Fruit fly (Drosophila melanogaster): ENCODE data around the gene CG32071.
"Not testable (repeated sequence)": the region's sequence is repeated elsewhere in the genome, so short reads cannot be mapped to it uniquely, and the experiment has no call there.

Gene CG32071

dm6 chr3L:11103773-11104172, at the start of gene CG32071:
CG32071 (minus strand) TSS chr3L:11103873.
- TF ChIP-seq EcR (GFP tag; optimal IDR thresholded peaks at IDR 0.05), result no peak
- TF ChIP-seq psq (optimal IDR thresholded peaks at IDR 0.05), result no peak
- no peak for TF ChIP-seq pan (optimal IDR thresholded peaks at IDR 0.05)
- TF ChIP-seq usp (GFP tag; optimal IDR thresholded peaks at IDR 0.05), result no peak
- TF ChIP-seq CG8478 (optimal IDR thresholded peaks at IDR 0.05), result no peak
- TF ChIP-seq Dll (optimal IDR thresholded peaks at IDR 0.05), result no peak

DNA sequence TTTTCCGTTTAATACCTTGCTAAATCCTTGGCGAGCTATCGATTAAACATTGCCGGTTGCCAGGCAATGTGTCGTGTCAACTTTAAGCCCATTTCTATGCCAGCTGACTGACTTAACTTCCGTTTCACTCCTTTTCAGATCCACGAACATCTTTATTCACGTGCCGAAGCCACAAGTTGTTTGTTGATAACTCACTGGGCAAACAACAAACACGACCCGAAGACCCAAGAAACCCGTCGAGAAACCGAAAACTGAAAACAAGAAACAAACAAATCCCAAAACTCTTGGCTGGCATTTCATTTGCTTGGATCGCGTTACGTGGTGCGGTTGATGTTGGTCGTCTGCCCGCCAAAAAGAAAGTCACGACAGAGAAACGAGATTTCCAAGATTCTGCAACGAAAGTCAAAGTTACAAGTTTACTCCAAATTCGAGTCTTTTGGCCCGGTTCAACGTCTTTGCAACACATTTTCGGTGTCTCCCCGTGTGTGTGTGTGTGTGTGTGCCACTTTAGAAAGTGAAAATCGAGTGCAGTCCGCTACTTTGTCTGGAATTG, 47.1 kb upstream of the CG32071 start, which contains the start of gene CG6216:
Gene CG6216 (minus strand): TSS at position 51 of the 553 bp plus-strand sequence.
- TF ChIP-seq psq (optimal IDR thresholded peaks at IDR 0.05) (no peak), pan (optimal IDR thresholded peaks at IDR 0.05) (no peak), CG8478 (optimal IDR thresholded peaks at IDR 0.05) (no peak), Dll (optimal IDR thresholded peaks at IDR 0.05) (no peak), usp (GFP tag; optimal IDR thresholded peaks at IDR 0.05) (no peak), EcR (GFP tag; optimal IDR thresholded peaks at IDR 0.05) (no peak)

DNA sequence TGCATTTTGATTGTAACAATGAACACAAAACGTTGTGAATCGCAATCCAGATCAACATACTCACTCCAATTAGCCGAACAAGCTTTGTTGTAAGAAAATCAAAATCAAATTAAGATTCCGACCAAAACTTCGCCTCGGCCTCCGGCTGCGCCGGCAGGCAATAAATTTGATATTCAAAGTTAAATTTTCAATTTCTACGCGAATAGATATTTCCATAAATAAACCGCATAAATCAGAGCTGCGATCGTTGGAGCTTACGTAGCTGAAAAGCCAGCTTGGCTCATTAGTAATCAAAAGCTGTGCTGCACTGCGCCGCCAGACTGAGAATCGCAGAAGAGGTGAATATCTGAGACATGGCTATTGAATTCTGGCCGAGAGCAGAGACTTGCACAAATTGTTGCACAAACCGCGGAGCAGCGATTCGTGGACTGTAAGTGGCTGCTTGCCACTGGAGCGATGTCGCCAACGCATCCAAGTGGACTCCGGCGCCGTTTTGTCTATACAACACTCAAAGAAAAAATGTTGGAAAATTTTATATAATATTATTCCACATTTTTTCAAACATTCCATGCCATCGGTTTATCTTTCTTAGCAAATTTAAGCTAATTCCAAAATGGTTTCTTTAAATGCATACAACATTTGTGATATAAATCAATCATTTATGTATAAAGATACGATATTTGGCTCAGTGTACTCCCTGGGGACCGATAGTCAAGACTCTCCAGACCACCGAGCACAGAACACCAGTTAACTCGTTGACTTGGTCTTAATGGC, 45.0 kb upstream of the CG32071 start:
- TF ChIP-seq usp (GFP tag; optimal IDR thresholded peaks at IDR 0.05) (no peak), pan (optimal IDR thresholded peaks at IDR 0.05) (no peak), Dll (optimal IDR thresholded peaks at IDR 0.05) (no peak), psq (optimal IDR thresholded peaks at IDR 0.05) (no peak), EcR (GFP tag; optimal IDR thresholded peaks at IDR 0.05) (no peak), CG8478 (optimal IDR thresholded peaks at IDR 0.05) (no peak)

DNA sequence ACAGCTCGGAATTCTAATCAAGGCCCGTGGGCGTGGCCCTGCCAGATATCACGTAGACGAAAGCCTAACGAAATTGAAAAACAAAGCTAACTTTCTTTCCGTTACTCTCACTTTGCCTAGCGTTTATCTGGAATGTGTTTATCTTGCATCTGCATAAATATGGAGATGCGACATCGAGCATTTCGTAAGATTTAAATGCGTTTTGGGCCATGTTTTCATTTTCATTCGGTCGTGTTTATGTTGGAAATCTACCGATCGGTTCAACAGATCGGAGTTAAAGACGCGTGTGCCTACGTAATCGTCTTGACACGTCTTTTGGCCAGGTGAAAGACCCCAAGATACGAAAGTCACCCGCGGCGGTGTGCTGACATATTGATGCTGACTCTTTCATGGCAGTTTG, 44.0 kb upstream of the CG32071 start:
- TF ChIP-seq Dll (optimal IDR thresholded peaks at IDR 0.05) (no peak), pan (optimal IDR thresholded peaks at IDR 0.05) (no peak), CG8478 (optimal IDR thresholded peaks at IDR 0.05) (no peak), psq (optimal IDR thresholded peaks at IDR 0.05) (no peak), EcR (GFP tag; optimal IDR thresholded peaks at IDR 0.05) (no peak), usp (GFP tag; optimal IDR thresholded peaks at IDR 0.05) (no peak)

DNA sequence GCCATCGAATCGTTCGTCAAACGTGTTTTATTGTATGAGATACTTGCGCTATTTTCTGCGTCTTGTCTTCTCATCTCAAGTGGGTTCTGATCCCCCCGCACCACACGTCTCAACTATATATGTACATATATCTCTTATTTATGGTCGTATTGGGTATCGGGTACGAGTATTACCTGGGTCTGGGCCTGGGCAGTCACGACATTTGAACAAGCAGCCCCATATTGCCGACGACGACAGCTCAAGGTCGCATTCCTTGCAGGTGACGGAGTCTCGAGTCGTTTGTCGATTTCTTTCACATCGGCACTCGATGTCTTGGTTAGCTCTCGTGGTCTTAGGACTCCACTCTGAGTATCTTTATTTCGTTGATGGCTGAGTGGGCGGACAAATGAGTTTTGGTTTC, 41.4 kb upstream of the CG32071 start:
- TF ChIP-seq CG8478 (optimal IDR thresholded peaks at IDR 0.05), result no peak
- TF ChIP-seq pan (optimal IDR thresholded peaks at IDR 0.05), result no peak
- no peak for TF ChIP-seq Dll (optimal IDR thresholded peaks at IDR 0.05)
- no peak for TF ChIP-seq psq (optimal IDR thresholded peaks at IDR 0.05)
- TF ChIP-seq usp (GFP tag; optimal IDR thresholded peaks at IDR 0.05), result no peak
- TF ChIP-seq EcR (GFP tag; optimal IDR thresholded peaks at IDR 0.05), result no peak

DNA sequence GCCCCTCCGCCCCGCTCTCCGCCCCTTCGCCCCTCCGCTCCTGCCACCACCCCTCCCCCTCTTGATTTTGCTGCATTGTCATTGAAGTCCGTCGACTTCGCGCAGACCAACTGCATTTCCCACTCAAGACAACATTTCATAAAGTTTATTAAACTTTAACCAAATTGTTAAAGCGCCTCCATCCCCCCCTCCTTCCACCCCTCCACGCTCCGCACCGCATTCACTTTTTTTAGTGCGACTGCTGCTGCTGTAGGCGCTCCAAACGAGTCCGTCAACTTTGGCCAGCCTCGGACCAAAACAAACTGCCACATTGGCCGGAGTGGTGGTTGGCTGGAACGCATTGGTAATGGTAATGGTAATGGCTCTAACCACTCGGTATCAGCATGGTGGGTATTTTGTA, 35.2 kb upstream of the CG32071 start:
- TF ChIP-seq psq (optimal IDR thresholded peaks at IDR 0.05), result no peak
- no peak for TF ChIP-seq CG8478 (optimal IDR thresholded peaks at IDR 0.05)
- no peak for TF ChIP-seq EcR (GFP tag; optimal IDR thresholded peaks at IDR 0.05)
- TF ChIP-seq usp (GFP tag; optimal IDR thresholded peaks at IDR 0.05), result no peak
- TF ChIP-seq pan (optimal IDR thresholded peaks at IDR 0.05), result no peak
- no peak for TF ChIP-seq Dll (optimal IDR thresholded peaks at IDR 0.05)

DNA sequence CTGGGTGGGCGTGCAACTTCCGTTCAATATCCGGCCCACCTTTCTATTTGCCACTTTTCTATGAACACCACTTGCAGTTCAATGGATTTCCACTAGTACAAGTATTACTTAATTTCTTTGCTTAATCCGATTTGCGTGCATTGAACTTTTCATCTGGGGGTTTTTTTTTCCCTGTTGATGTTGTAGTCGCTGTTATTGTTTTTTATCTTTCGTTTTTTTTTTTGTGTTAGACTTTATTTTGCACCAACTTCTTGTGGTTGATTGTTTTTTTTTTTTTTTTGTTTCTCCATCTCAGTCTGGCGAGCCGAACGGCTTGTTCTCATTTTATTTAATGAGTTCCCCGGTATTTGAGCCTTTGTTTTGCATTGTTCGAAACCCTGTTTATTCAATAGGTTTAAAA, 32.7 kb upstream of the CG32071 start:
- TF ChIP-seq EcR (GFP tag; optimal IDR thresholded peaks at IDR 0.05) (no peak), usp (GFP tag; optimal IDR thresholded peaks at IDR 0.05) (no peak), Dll (optimal IDR thresholded peaks at IDR 0.05) (no peak), pan (optimal IDR thresholded peaks at IDR 0.05) (no peak), CG8478 (optimal IDR thresholded peaks at IDR 0.05) (no peak)

- TF ChIP-seq psq (optimal IDR thresholded peaks at IDR 0.05) (no peak), EcR (GFP tag; optimal IDR thresholded peaks at IDR 0.05) (no peak), pan (optimal IDR thresholded peaks at IDR 0.05) (no peak), Dll (optimal IDR thresholded peaks at IDR 0.05) (no peak), usp (GFP tag; optimal IDR thresholded peaks at IDR 0.05) (no peak), CG8478 (optimal IDR thresholded peaks at IDR 0.05) (no peak)
These were observed 32.2 kb upstream of the CG32071 start, which contains the start of gene IRSp53 for dm6 chr3L:11135846-11136245. IRSp53 (plus strand) TSS chr3L:11136049.

DNA sequence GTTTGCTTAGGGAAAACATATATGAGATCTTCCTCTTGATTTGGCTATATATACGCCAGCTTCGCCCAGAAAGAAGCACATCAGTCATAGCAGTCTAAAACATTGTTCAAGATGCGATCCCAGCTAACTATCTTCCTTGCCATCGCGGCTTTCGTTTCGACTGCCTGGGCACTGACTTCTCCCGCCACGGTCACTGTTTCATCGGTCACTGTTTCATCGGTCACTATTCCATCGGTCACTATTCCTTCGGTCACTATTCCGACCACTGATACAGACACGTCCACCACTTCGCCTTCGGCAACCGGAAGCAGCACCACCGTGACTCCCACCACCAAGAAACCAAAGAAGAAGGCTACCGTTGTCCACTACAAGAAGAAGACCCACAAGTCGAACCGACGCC, 31.2 kb upstream of the CG32071 start, which contains the start of gene CG14143:
Gene CG14143 (plus strand): TSS at position 102 of the 400 bp plus-strand sequence.
- not testable (repeated sequence) for TF ChIP-seq Dll (optimal IDR thresholded peaks at IDR 0.05); usp (GFP tag; optimal IDR thresholded peaks at IDR 0.05); pan (optimal IDR thresholded peaks at IDR 0.05)

DNA sequence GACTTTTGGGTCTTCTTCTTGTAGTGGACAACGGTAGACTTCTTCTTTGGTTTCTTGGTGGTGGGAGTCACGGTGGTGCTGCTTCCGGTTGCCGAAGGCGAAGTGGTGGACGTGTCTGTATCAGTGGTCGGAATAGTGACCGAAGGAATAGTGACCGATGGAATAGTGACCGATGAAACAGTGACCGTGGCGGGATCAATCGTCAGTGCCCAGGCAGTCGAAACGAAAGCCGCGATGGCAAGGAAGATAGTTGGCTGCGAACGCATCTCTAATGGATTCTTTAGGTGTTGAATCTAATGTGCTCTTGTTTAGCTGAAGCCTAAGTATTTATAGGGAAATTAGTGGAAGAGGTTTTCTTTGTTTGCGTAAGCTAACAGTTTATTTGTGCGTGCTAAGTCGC, 28.4 kb upstream of the CG32071 start, which contains the start of gene CG32074:
Gene CG32074 (minus strand): TSS at position 268 of the 400 bp plus-strand sequence.
- TF ChIP-seq EcR (GFP tag; optimal IDR thresholded peaks at IDR 0.05); Dll (optimal IDR thresholded peaks at IDR 0.05); CG8478 (optimal IDR thresholded peaks at IDR 0.05): not testable (repeated sequence)

DNA sequence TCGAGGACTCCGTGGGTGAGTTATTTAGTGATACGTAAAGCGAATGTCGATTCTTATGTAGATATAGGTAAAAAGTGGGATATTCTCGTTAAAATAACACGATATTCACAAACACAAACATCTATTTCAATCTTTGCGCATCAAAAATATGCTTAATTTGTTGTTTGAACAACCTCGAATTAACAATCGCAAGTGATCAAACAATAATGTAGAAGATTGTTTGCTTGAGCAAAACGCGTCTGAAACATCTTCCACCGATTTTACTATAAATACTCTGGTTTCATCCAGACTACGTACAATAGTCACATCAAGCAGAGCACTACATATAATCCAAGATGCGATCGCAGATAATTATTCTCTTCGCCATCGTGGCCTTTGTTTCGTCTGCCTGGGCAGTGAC, 26.9 kb upstream of the CG32071 start, which contains the start of gene nol:
Gene nol (plus strand): TSS at position 301 of the 400 bp plus-strand sequence.
- TF ChIP-seq EcR (GFP tag; optimal IDR thresholded peaks at IDR 0.05) (no peak), Dll (optimal IDR thresholded peaks at IDR 0.05) (no peak), pan (optimal IDR thresholded peaks at IDR 0.05) (no peak), psq (optimal IDR thresholded peaks at IDR 0.05) (no peak), usp (GFP tag; optimal IDR thresholded peaks at IDR 0.05) (no peak), CG8478 (optimal IDR thresholded peaks at IDR 0.05) (no peak)

All from whole organism.